Fruit fly (Drosophila melanogaster): ENCODE data around the gene NijC.
A peak's percentile ranks its signal among the peaks of the same experiment; 100 is the strongest.

NijC gene

DNA sequence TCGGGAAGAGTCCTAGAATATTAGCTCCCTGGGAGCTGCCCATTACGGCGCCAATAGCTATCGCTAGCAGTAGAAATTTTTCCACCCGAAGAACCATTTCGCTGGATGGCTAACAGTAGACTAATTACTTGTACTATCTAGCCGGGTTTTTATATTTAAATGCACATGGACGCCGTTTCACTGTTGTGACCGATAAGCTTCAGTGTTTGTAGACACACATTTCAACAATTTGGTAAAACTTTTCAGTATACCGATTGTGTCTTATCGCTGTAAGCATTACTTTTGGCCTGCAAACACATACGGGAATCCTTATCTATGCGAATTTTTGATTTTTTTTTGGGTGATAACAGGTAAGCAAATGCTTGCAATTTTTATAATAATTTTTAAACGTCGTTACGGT lies 48.7 kb downstream of the NijC start, which contains the start of gene Ugt37A3:
Gene Ugt37A3, minus strand, starts transcription at position 101 of the 400 bp plus-strand sequence.
- TF ChIP-seq vri (GFP tag; optimal IDR thresholded peaks at IDR 0.05), result peak; percentile 16
- no peak for TF ChIP-seq CG34406 (GFP tag; optimal IDR thresholded peaks at IDR 0.05)
- peak; percentile 36 for TF ChIP-seq svp (GFP tag)

Measured in whole organism, prepupa.